Worm (Caenorhabditis elegans) whole organism, L3 larva: ENCODE measurements around the gene T20B12.5.

Experiments used
- ZK546.5 ChIP-seq: sonication (generic microtip); optimal IDR thresholded peaks from 2 replicates; lab custom pipeline; 2017; ENCODE audit warnings: missing biosample characterization, missing genetic modification characterization
- aly-2 ChIP-seq: fragments of 150-350 bp; optimal IDR thresholded peaks from 2 replicates; lab custom pipeline; 2014; ENCODE audit warnings: missing biosample characterization, missing genetic modification characterization
- ama-1 ChIP-seq: fragments of 150-350 bp; optimal IDR thresholded peaks from 2 replicates; lab custom pipeline; 2018
- ceh-16 ChIP-seq: sonication (generic microtip); optimal IDR thresholded peaks from 2 replicates; lab custom pipeline; 2017; ENCODE audit warnings: missing biosample characterization, missing genetic modification characterization
- ceh-82 ChIP-seq: fragments of 150-350 bp; optimal IDR thresholded peaks from 2 replicates; lab custom pipeline; 2014; ENCODE audit warnings: missing biosample characterization, missing genetic modification characterization
- ceh-9 ChIP-seq: sonication (generic microtip); optimal IDR thresholded peaks from 2 replicates; lab custom pipeline; 2018; ENCODE audit warnings: missing biosample characterization, missing genetic modification characterization
- daf-12 ChIP-seq: fragments of 150-350 bp; optimal IDR thresholded peaks from 2 replicates; lab custom pipeline; 2014; ENCODE audit warnings: missing biosample characterization, missing genetic modification reagents, missing genetic modification characterization
- egl-27 ChIP-seq: sonication (generic microtip); optimal IDR thresholded peaks from 4 replicates; lab custom pipeline; 2017; ENCODE audit warnings: missing biosample characterization, missing genetic modification reagents, missing genetic modification characterization
- egl-5 ChIP-seq: fragments of 150-350 bp; optimal IDR thresholded peaks from 2 replicates; lab custom pipeline; 2017; ENCODE audit warnings: missing biosample characterization, missing genetic modification reagents, missing genetic modification characterization, inconsistent platforms
- elt-1 ChIP-seq: fragments of 150-350 bp; optimal IDR thresholded peaks from 2 replicates; lab custom pipeline; 2014; ENCODE audit warnings: missing biosample characterization, missing genetic modification characterization
- elt-2 ChIP-seq: sonication (generic microtip); optimal IDR thresholded peaks from 2 replicates; lab custom pipeline; 2016; ENCODE audit warnings: missing genetic modification reagents, mild to moderate bottlenecking, missing genetic modification characterization, missing compliant biosample characterization
- fkh-10 ChIP-seq: sonication (generic microtip); optimal IDR thresholded peaks from 2 replicates; lab custom pipeline; 2017; ENCODE audit warnings: missing biosample characterization, missing genetic modification reagents, missing genetic modification characterization
- fkh-2 ChIP-seq: fragments of 150-350 bp; optimal IDR thresholded peaks from 2 replicates; lab custom pipeline; 2014; ENCODE audit warnings: missing biosample characterization, missing genetic modification reagents, missing genetic modification characterization
- fos-1 ChIP-seq: fragments of 150-350 bp; optimal IDR thresholded peaks from 2 replicates; lab custom pipeline; 2014; ENCODE audit warnings: missing biosample characterization, missing genetic modification characterization
- hmg-11 ChIP-seq: sonication (generic microtip); optimal IDR thresholded peaks from 2 replicates; lab custom pipeline; 2016; ENCODE audit warnings: missing genetic modification characterization, missing compliant biosample characterization
- lin-15B ChIP-seq: fragments of 150-350 bp; optimal IDR thresholded peaks from 2 replicates; lab custom pipeline; 2014; ENCODE audit warnings: missing biosample characterization, missing genetic modification characterization
- lin-39 ChIP-seq: fragments of 150-350 bp; optimal IDR thresholded peaks from 2 replicates; lab custom pipeline; 2018; ENCODE audit warnings: missing biosample characterization, missing genetic modification reagents, missing genetic modification characterization
- mdl-1 ChIP-seq: fragments of 150-350 bp; optimal IDR thresholded peaks from 2 replicates; lab custom pipeline; 2014; ENCODE audit warnings: missing biosample characterization, missing genetic modification characterization
- mml-1 ChIP-seq: fragments of 150-350 bp; sonication (generic microtip); optimal IDR thresholded peaks from 3 replicates; lab custom pipeline; 2014; ENCODE audit warnings: missing biosample characterization, missing genetic modification characterization
- nfya-1 ChIP-seq: sonication (generic microtip); optimal IDR thresholded peaks from 2 replicates; lab custom pipeline; 2017; ENCODE audit warnings: missing genetic modification characterization, mild to moderate bottlenecking, missing compliant biosample characterization, antibody characterized with exemption, moderate library complexity; ENCODE audit not compliant: insufficient read depth
- nhr-11 ChIP-seq: fragments of 150-350 bp; optimal IDR thresholded peaks from 2 replicates; lab custom pipeline; 2014; ENCODE audit warnings: missing biosample characterization, missing genetic modification characterization
- nhr-23 ChIP-seq: fragments of 150-350 bp; optimal IDR thresholded peaks from 2 replicates; lab custom pipeline; 2014; ENCODE audit warnings: missing biosample characterization, missing genetic modification reagents, missing genetic modification characterization
- nhr-237 ChIP-seq: fragments of 150-350 bp; optimal IDR thresholded peaks from 2 replicates; lab custom pipeline; 2014; ENCODE audit warnings: missing biosample characterization, missing genetic modification characterization
- nhr-25 ChIP-seq: sonication (generic microtip); optimal IDR thresholded peaks from 2 replicates; lab custom pipeline; 2017; ENCODE audit warnings: missing biosample characterization, missing genetic modification characterization
- nhr-43 ChIP-seq: sonication (generic microtip); optimal IDR thresholded peaks from 2 replicates; lab custom pipeline; 2016; ENCODE audit warnings: mild to moderate bottlenecking, missing genetic modification characterization, missing compliant biosample characterization; ENCODE audit not compliant: poor library complexity, severe bottlenecking
- nhr-67 ChIP-seq: fragments of 150-350 bp; optimal IDR thresholded peaks from 2 replicates; lab custom pipeline; 2014; ENCODE audit warnings: missing biosample characterization, missing genetic modification characterization
- pha-4 ChIP-seq: fragments of 150-350 bp; optimal IDR thresholded peaks from 2 replicates; lab custom pipeline; 2014; ENCODE audit warnings: missing biosample characterization, missing genetic modification reagents, missing genetic modification characterization
- sea-2 ChIP-seq: fragments of 150-350 bp; sonication (generic microtip); optimal IDR thresholded peaks from 4 replicates; lab custom pipeline; 2014; ENCODE audit warnings: missing biosample characterization, missing genetic modification reagents, missing genetic modification characterization
- skn-1 ChIP-seq: fragments of 150-350 bp; optimal IDR thresholded peaks from 2 replicates; lab custom pipeline; 2014; ENCODE audit warnings: missing biosample characterization, missing genetic modification characterization
- snpc-4 ChIP-seq: fragments of 150-350 bp; optimal IDR thresholded peaks from 2 replicates; lab custom pipeline; 2014; ENCODE audit warnings: missing biosample characterization, missing genetic modification characterization
- tbx-2 ChIP-seq: sonication (generic microtip); optimal IDR thresholded peaks from 2 replicates; lab custom pipeline; 2016; ENCODE audit warnings: mild to moderate bottlenecking, missing genetic modification characterization, missing compliant biosample characterization
- unc-62 ChIP-seq: fragments of 150-350 bp; sonication (generic microtip); optimal IDR thresholded peaks from 4 replicates; lab custom pipeline; 2014; ENCODE audit warnings: missing biosample characterization, missing genetic modification reagents, missing genetic modification characterization
- zag-1 ChIP-seq: fragments of 150-350 bp; optimal IDR thresholded peaks from 2 replicates; lab custom pipeline; 2014; ENCODE audit warnings: missing biosample characterization, missing genetic modification characterization
- ztf-11 ChIP-seq: fragments of 150-350 bp; optimal IDR thresholded peaks from 2 replicates; lab custom pipeline; 2014; ENCODE audit warnings: missing biosample characterization, missing genetic modification characterization

The T20B12.5 gene

ce11 chrIII:7383733-7384132 lies 16.8 kb upstream of the T20B12.5 start, which contains the start of gene tbp-1:
tbp-1 (plus strand) TSS chrIII:7384033.
- TF ChIP-seq fkh-10 (GFP tag; lab: Kevin White, UChicago), result no peak
- TF ChIP-seq nfya-1, result no peak
- TF ChIP-seq egl-27, result no peak
- TF ChIP-seq ceh-16 (tag; lab: Kevin White, UChicago), result no peak
- TF ChIP-seq pha-4 (tag; lab: Kevin White, UChicago), result no peak
- TF ChIP-seq nhr-67 (tag; lab: Kevin White, UChicago), result no peak
- no peak for TF ChIP-seq ceh-82 (tag; lab: Kevin White, UChicago)
- TF ChIP-seq nhr-237, result no peak
- no peak for TF ChIP-seq fos-1

ce11 chrIII:7381546-7382171 lies 14.7 kb upstream of the T20B12.5 start, which contains the start of the genes hmg-4 and T20B12.3:
hmg-4 (minus strand) TSS chrIII:7381596.
T20B12.3 (plus strand) TSS chrIII:7382115.
- peak; percentile 31 for TF ChIP-seq egl-5 (tag; lab: Kevin White, UChicago)
- TF ChIP-seq tbx-2, result no peak
- no peak for TF ChIP-seq egl-27
- TF ChIP-seq lin-15B, result peak; percentile 66
- TF ChIP-seq nhr-25 (tag; lab: Kevin White, UChicago), result peak; percentile 45
- TF ChIP-seq skn-1 (tag; lab: Kevin White, UChicago), result no peak
- no peak for TF ChIP-seq ceh-9 (tag; lab: Kevin White, UChicago)
- TF ChIP-seq sea-2 (GFP tag; lab: Kevin White, UChicago), result no peak
- TF ChIP-seq nhr-237, result no peak
- TF ChIP-seq nfya-1, result peak; percentile 76
- no peak for TF ChIP-seq mml-1 (tag; lab: Kevin White, UChicago)
- peak; percentile 13 for TF ChIP-seq elt-2 (tag; lab: Kevin White, UChicago)
- peak; percentile 49 for TF ChIP-seq pha-4 (tag; lab: Kevin White, UChicago)
- peak; percentile 50 for TF ChIP-seq lin-39 (tag; lab: Kevin White, UChicago)
- TF ChIP-seq snpc-4 (tag; lab: Kevin White, UChicago), result peak; percentile 23
- TF ChIP-seq nhr-23, result peak; percentile 38
- no peak for TF ChIP-seq nhr-11 (tag; lab: Kevin White, UChicago)
- peak; percentile 34 for TF ChIP-seq hmg-11
- TF ChIP-seq, all 47 proteins: peak for 10

ce11 chrIII:7380120-7380519 lies 13.2 kb upstream of the T20B12.5 start:
- no peak for TF ChIP-seq pha-4 (tag; lab: Kevin White, UChicago)
- no peak for TF ChIP-seq skn-1 (tag; lab: Kevin White, UChicago)
- no peak for TF ChIP-seq ztf-11 (tag; lab: Kevin White, UChicago)
- no peak for TF ChIP-seq nfya-1
- TF ChIP-seq mml-1 (tag; lab: Kevin White, UChicago), result no peak
- no peak for TF ChIP-seq ceh-82 (tag; lab: Kevin White, UChicago)
- no peak for TF ChIP-seq aly-2 (tag; lab: Kevin White, UChicago)
- TF ChIP-seq hmg-11, result no peak
- no peak for TF ChIP-seq fkh-2
- no peak for TF ChIP-seq daf-12
- no peak for TF ChIP-seq egl-5 (tag; lab: Kevin White, UChicago)
- TF ChIP-seq elt-2 (tag; lab: Kevin White, UChicago), result no peak
- TF ChIP-seq unc-62 (GFP tag; lab: Kevin White, UChicago), result no peak
- TF ChIP-seq zag-1 (tag; lab: Kevin White, UChicago), result no peak
- TF ChIP-seq ama-1 (lab: Kevin White, UChicago), result no peak
- TF ChIP-seq nhr-43 (tag; lab: Kevin White, UChicago), result no peak
- no peak for TF ChIP-seq ceh-9 (tag; lab: Kevin White, UChicago)
- no peak for TF ChIP-seq elt-1 (tag; lab: Kevin White, UChicago)

- TF ChIP-seq mdl-1 (tag; lab: Kevin White, UChicago), result no peak
- TF ChIP-seq aly-2 (tag; lab: Kevin White, UChicago), result no peak
- no peak for TF ChIP-seq nhr-43 (tag; lab: Kevin White, UChicago)
- TF ChIP-seq mml-1 (tag; lab: Kevin White, UChicago), result no peak
- TF ChIP-seq ZK546.5 (tag; lab: Kevin White, UChicago), result no peak
These were observed 12.0 kb upstream of the T20B12.5 start, which contains the start of gene T20B12.7 for ce11 chrIII:7378945-7379344. T20B12.7 (minus strand) TSS chrIII:7379045.
